ENCODE assay signal across 5 fruit fly cellular contexts in the genomic region with DNA sequence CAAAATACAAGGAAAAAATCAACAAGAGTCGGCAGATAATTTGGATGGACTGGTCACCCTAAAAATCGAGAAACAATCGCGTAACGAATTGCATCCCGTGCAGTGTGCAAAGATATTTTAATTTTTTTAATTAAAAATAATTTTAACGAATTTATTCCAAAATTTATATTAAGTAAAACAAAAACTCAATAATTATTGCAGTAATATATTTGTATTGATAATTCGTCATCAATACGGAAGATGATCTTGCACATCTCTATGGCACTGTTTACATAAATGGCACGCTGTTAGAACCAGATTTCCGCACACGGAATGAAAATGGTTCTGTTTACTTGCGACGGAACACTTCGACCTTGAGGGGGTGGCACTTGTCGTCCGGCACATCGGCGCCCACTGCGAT.
TF ChIP-seq lines count a peak whose summit lies in the region.

A gene (minus strand): TSS at position 52 of the 400 bp plus-strand sequence.

- no peak for TF ChIP-seq CTCF in whole organism, embryonic (GFP tag; optimal IDR thresholded peaks at IDR 0.05; lab: Kevin White, UChicago)

TF ChIP-seq in whole organism, adult, 20 proteins besides CTCF, POLR2A, EP300 and RAD21 (continues in another document):
- TF ChIP-seq CG12768 (GFP tag; optimal IDR thresholded peaks at IDR 0.05; lab: Kevin White, UChicago) (peak; percentile 85), CG33017 (tag; optimal IDR thresholded peaks at IDR 0.05; lab: Kevin White, UChicago) (peak; percentile 89), Hr96 (GFP tag; optimal IDR thresholded peaks at IDR 0.05; lab: Kevin White, UChicago) (no peak), Crg-1 (GFP tag; optimal IDR thresholded peaks at IDR 0.05; lab: Kevin White, UChicago) (peak; percentile 69), CG14711 (tag; optimal IDR thresholded peaks at IDR 0.05; lab: Kevin White, UChicago) (peak; percentile 89), Clk (GFP tag; optimal IDR thresholded peaks at IDR 0.05; lab: Kevin White, UChicago) (peak; percentile 60), toe (GFP tag; optimal IDR thresholded peaks at IDR 0.05; lab: Kevin White, UChicago) (no peak), pad (GFP tag; optimal IDR thresholded peaks at IDR 0.05; lab: Kevin White, UChicago) (peak; percentile 69), CG1620 (GFP tag; optimal IDR thresholded peaks at IDR 0.05; lab: Kevin White, UChicago) (peak; percentile 18), cic (GFP tag; optimal IDR thresholded peaks at IDR 0.05; lab: Kevin White, UChicago) (no peak), CG5204 (GFP tag; optimal IDR thresholded peaks at IDR 0.05; lab: Kevin White, UChicago) (no peak), kay (GFP tag; lab: Kevin White, UChicago; ENCODE audit: borderline replicate concordance) (no peak), CG7101 (tag; optimal IDR thresholded peaks at IDR 0.05; lab: Kevin White, UChicago) (peak; percentile 93), Mnt (GFP tag; optimal IDR thresholded peaks at IDR 0.05; lab: Kevin White, UChicago) (peak; percentile 60), CG7045 (GFP tag; optimal IDR thresholded peaks at IDR 0.05; lab: Kevin White, UChicago) (peak; percentile 82), CG11617 (GFP tag; optimal IDR thresholded peaks at IDR 0.05; lab: Kevin White, UChicago) (peak; percentile 88), bab1 (GFP tag; optimal IDR thresholded peaks at IDR 0.05; lab: Kevin White, UChicago) (peak; percentile 94)

TF ChIP-seq in whole organism, embryonic, 481 proteins besides CTCF, POLR2A, EP300 and RAD21 (continues in another document):
- TF ChIP-seq ara (GFP tag; IDR thresholded peaks at IDR 0.05; lab: Robert Waterston, UW) = peak; percentile 95
- peak; percentile 90 for TF ChIP-seq CG18599 (GFP tag; optimal IDR thresholded peaks at IDR 0.05; lab: Kevin White, UChicago)
- no peak for TF ChIP-seq CG3838 (GFP tag; optimal IDR thresholded peaks at IDR 0.05; lab: Kevin White, UChicago)
- TF ChIP-seq ATbp (GFP tag; optimal IDR thresholded peaks at IDR 0.05; lab: Kevin White, UChicago) = peak; percentile 85
- peak; percentile 87; the same call in 2 of the 3 replicates for TF ChIP-seq C15 (GFP tag; IDR thresholded peaks at IDR 0.05; lab: Robert Waterston, UW)
- TF ChIP-seq CG34224 (GFP tag; IDR thresholded peaks at IDR 0.05; lab: Robert Waterston, UW; ENCODE audit: partially characterized antibody) = peak; percentile 45; the same call in 1 of the 3 replicates
- TF ChIP-seq CG3163 (GFP tag; optimal IDR thresholded peaks at IDR 0.05; lab: Kevin White, UChicago) = no peak
- peak; percentile 96 for TF ChIP-seq esg (GFP tag; conservative IDR thresholded peaks at IDR 0.05; lab: Robert Waterston, UW)
- no peak for TF ChIP-seq fd64A (GFP tag; optimal IDR thresholded peaks at IDR 0.05; lab: Kevin White, UChicago)
- peak; percentile 98 for TF ChIP-seq tgo (GFP tag; IDR thresholded peaks at IDR 0.05; lab: Robert Waterston, UW)
- peak; percentile 63; the same call in 1 of the 3 replicates for TF ChIP-seq knrl (GFP tag; IDR thresholded peaks at IDR 0.05; lab: Robert Waterston, UW; ENCODE audit: partially characterized antibody)
- peak; percentile 96 for TF ChIP-seq CG11247 (GFP tag; IDR thresholded peaks at IDR 0.05; lab: Robert Waterston, UW)
- peak; percentile 20 for TF ChIP-seq CG10565 (GFP tag; optimal IDR thresholded peaks at IDR 0.05; lab: Kevin White, UChicago)
- TF ChIP-seq CG30403 (GFP tag; optimal IDR thresholded peaks at IDR 0.05; lab: Kevin White, UChicago) = peak; percentile 94
- TF ChIP-seq CG12391 (tag; optimal IDR thresholded peaks at IDR 0.05; lab: Kevin White, UChicago) = peak; percentile 96
- peak in 1 of 2 experiments; percentile 36 for TF ChIP-seq insv (GFP tag; optimal IDR thresholded peaks at IDR 0.05; lab: Kevin White, UChicago)

TF ChIP-seq in whole organism, prepupa, 60 proteins besides CTCF, POLR2A, EP300 and RAD21 (continues in another document):
- TF ChIP-seq Lpt (GFP tag; optimal IDR thresholded peaks at IDR 0.05; lab: Kevin White, UChicago) (peak; percentile 84), CG10669 (GFP tag; optimal IDR thresholded peaks at IDR 0.05; lab: Kevin White, UChicago) (peak; percentile 84), CG6854 (GFP tag; optimal IDR thresholded peaks at IDR 0.05; lab: Kevin White, UChicago) (peak; percentile 29), CG16779 (tag; optimal IDR thresholded peaks at IDR 0.05; lab: Kevin White, UChicago) (no peak), CG8632 (GFP tag; optimal IDR thresholded peaks at IDR 0.05; lab: Kevin White, UChicago) (peak; percentile 86), dsx (GFP tag; optimal IDR thresholded peaks at IDR 0.05; lab: Kevin White, UChicago; ENCODE audit: poor library complexity, severe bottlenecking) (peak; percentile 85), Eip93F (GFP tag; optimal IDR thresholded peaks at IDR 0.05; lab: Kevin White, UChicago) (peak; percentile 39), CG8319 (GFP tag; optimal IDR thresholded peaks at IDR 0.05; lab: Kevin White, UChicago) (peak; percentile 81), Hr4 (GFP tag; optimal IDR thresholded peaks at IDR 0.05; lab: Kevin White, UChicago) (no peak), esn (GFP tag; optimal IDR thresholded peaks at IDR 0.05; lab: Kevin White, UChicago) (peak; percentile 88), Smox (GFP tag; optimal IDR thresholded peaks at IDR 0.05; lab: Kevin White, UChicago) (no peak), CG34406 (GFP tag; optimal IDR thresholded peaks at IDR 0.05; lab: Kevin White, UChicago) (peak; percentile 87), CG9139 (GFP tag; optimal IDR thresholded peaks at IDR 0.05; lab: Kevin White, UChicago) (no peak), OdsH (GFP tag; optimal IDR thresholded peaks at IDR 0.05; lab: Kevin White, UChicago) (peak; percentile 92), spab (GFP tag; optimal IDR thresholded peaks at IDR 0.05; lab: Kevin White, UChicago) (peak; percentile 67), Ets96B (tag; optimal IDR thresholded peaks at IDR 0.05; lab: Kevin White, UChicago) (peak; percentile 88), achi (GFP tag; optimal IDR thresholded peaks at IDR 0.05; lab: Kevin White, UChicago) (peak; percentile 87), Met (GFP tag; optimal IDR thresholded peaks at IDR 0.05; lab: Kevin White, UChicago) (no peak)

TF ChIP-seq in whole organism, pupa, 21 proteins besides CTCF, POLR2A, EP300 and RAD21 (continues in another document):
- TF ChIP-seq Pif1A (GFP tag; optimal IDR thresholded peaks at IDR 0.05; lab: Kevin White, UChicago) (no peak), EcR (GFP tag; optimal IDR thresholded peaks at IDR 0.05; lab: Kevin White, UChicago) (no peak), CG10348 (GFP tag; IDR thresholded peaks at IDR 0.05; lab: Robert Waterston, UW) (peak; percentile 76), CG14655 (GFP tag; optimal IDR thresholded peaks at IDR 0.05; lab: Kevin White, UChicago) (peak; percentile 91), CG34367 (tag; optimal IDR thresholded peaks at IDR 0.05; lab: Kevin White, UChicago) (peak; percentile 80), rn (GFP tag; IDR thresholded peaks at IDR 0.05; lab: Robert Waterston, UW) (peak; percentile 95), CG13204 (GFP tag; optimal IDR thresholded peaks at IDR 0.05; lab: Kevin White, UChicago) (no peak), D1 (tag; optimal IDR thresholded peaks at IDR 0.05; lab: Kevin White, UChicago) (no peak), Pif1B (GFP tag; optimal IDR thresholded peaks at IDR 0.05; lab: Kevin White, UChicago) (no peak), CG9948 (tag; optimal IDR thresholded peaks at IDR 0.05; lab: Kevin White, UChicago) (peak; percentile 87), fd96Ca (GFP tag; IDR thresholded peaks at IDR 0.05; lab: Robert Waterston, UW) (peak; percentile 94), CG32121 (GFP tag; IDR thresholded peaks at IDR 0.05; lab: Robert Waterston, UW) (peak; percentile 95), CG8159 (tag; optimal IDR thresholded peaks at IDR 0.05; lab: Kevin White, UChicago) (peak; percentile 87), CG8301 (tag; optimal IDR thresholded peaks at IDR 0.05; lab: Kevin White, UChicago) (peak; percentile 82), CG4496 (GFP tag; IDR thresholded peaks at IDR 0.05; lab: Robert Waterston, UW) (peak; percentile 94), CG12605 (GFP tag; IDR thresholded peaks at IDR 0.05; lab: Robert Waterston, UW) (peak; percentile 84), gl (tag; optimal IDR thresholded peaks at IDR 0.05; lab: Kevin White, UChicago) (peak; percentile 49), CG17806 (tag; optimal IDR thresholded peaks at IDR 0.05; lab: Kevin White, UChicago) (peak; percentile 89), CG15710 (tag; optimal IDR thresholded peaks at IDR 0.05; lab: Kevin White, UChicago) (peak; percentile 89), Ets98B (GFP tag; IDR thresholded peaks at IDR 0.05; lab: Robert Waterston, UW) (peak; percentile 95)

TF ChIP-seq in whole organism, wandering third instar larva, 38 proteins besides CTCF, POLR2A, EP300 and RAD21 (continues in another document):
- TF ChIP-seq lola (GFP tag; optimal IDR thresholded peaks at IDR 0.05; lab: Kevin White, UChicago) = no peak
- TF ChIP-seq usp (GFP tag; optimal IDR thresholded peaks at IDR 0.05; lab: Kevin White, UChicago) = no peak
- TF ChIP-seq OdsH (GFP tag; optimal IDR thresholded peaks at IDR 0.05; lab: Kevin White, UChicago) = peak; percentile 86
- TF ChIP-seq Vsx2 (GFP tag; optimal IDR thresholded peaks at IDR 0.05; lab: Kevin White, UChicago; ENCODE audit: partially characterized antibody) = no peak
- no peak for TF ChIP-seq dl (GFP tag; optimal IDR thresholded peaks at IDR 0.05; lab: Kevin White, UChicago; ENCODE audit: insufficient read depth in 1 of 2, partially characterized antibody in 2 of 2)
- TF ChIP-seq fru (GFP tag; optimal IDR thresholded peaks at IDR 0.05; lab: Kevin White, UChicago) = peak; percentile 80
- peak; percentile 68 for TF ChIP-seq ey (GFP tag; optimal IDR thresholded peaks at IDR 0.05; lab: Kevin White, UChicago)
- TF ChIP-seq CG32264 (GFP tag; optimal IDR thresholded peaks at IDR 0.05; lab: Kevin White, UChicago) = no peak
- peak; percentile 58 for TF ChIP-seq sv (GFP tag; optimal IDR thresholded peaks at IDR 0.05; lab: Kevin White, UChicago)
- TF ChIP-seq N (GFP tag; optimal IDR thresholded peaks at IDR 0.05; lab: Kevin White, UChicago) = no peak
- no peak for TF ChIP-seq woc (GFP tag; optimal IDR thresholded peaks at IDR 0.05; lab: Kevin White, UChicago)
- TF ChIP-seq GATAd (GFP tag; optimal IDR thresholded peaks at IDR 0.05; lab: Kevin White, UChicago) = peak; percentile 43
- TF ChIP-seq rgr (GFP tag; optimal IDR thresholded peaks at IDR 0.05; lab: Kevin White, UChicago) = peak; percentile 92
- TF ChIP-seq Myc (optimal IDR thresholded peaks at IDR 0.05; lab: Kevin White, UChicago) = no peak
- TF ChIP-seq h (GFP tag; optimal IDR thresholded peaks at IDR 0.05; lab: Kevin White, UChicago) = peak; percentile 85
- TF ChIP-seq Hr83 (GFP tag; optimal IDR thresholded peaks at IDR 0.05; lab: Kevin White, UChicago; ENCODE audit: poor library complexity, severe bottlenecking) = peak; percentile 22
- TF ChIP-seq pan (optimal IDR thresholded peaks at IDR 0.05; lab: Kevin White, UChicago) = no peak
- TF ChIP-seq dsf (GFP tag; optimal IDR thresholded peaks at IDR 0.05; lab: Kevin White, UChicago; ENCODE audit: borderline replicate concordance) = no peak
- TF ChIP-seq Dif (GFP tag; optimal IDR thresholded peaks at IDR 0.05; lab: Kevin White, UChicago; ENCODE audit: partially characterized antibody) = no peak
- TF ChIP-seq Sp1 (GFP tag; optimal IDR thresholded peaks at IDR 0.05; lab: Kevin White, UChicago) = peak; percentile 84
- peak; percentile 84 for TF ChIP-seq dmrt93B (GFP tag; optimal IDR thresholded peaks at IDR 0.05; lab: Kevin White, UChicago)
